Worm (Caenorhabditis elegans): ENCODE measurements around the gene agl-1.

- TF ChIP-seq W03F9.2 (tag; optimal IDR thresholded peaks at IDR 0.05) (peak; percentile 96), him-1 (tag; optimal IDR thresholded peaks at IDR 0.05) (no peak)
Measured at ce11 chrII:14349356-14349923, 8.5 kb downstream of the agl-1 start, which contains the start of the genes Y54G11A.17, lin-7 and elof-1.
